Fruit fly (Drosophila melanogaster) whole organism, embryonic: Measurements from ENCODE around the gene ATPsynB.
A peak's percentile ranks its signal among the peaks of the same experiment; 100 is the strongest.

Experiments used
- Antp ChIP-seq: fragments of 200-800 bp; sonication (Bioruptor generic); optimal IDR thresholded peaks from 3 replicates; lab custom pipeline; 2016; ENCODE audit warnings: missing biosample characterization, missing genetic modification characterization
- Atf-2 ChIP-seq: fragments of 200-800 bp; sonication (Bioruptor generic); optimal IDR thresholded peaks from 2 replicates; lab custom pipeline; 2016; ENCODE audit warnings: missing biosample characterization, missing genetic modification characterization
- CG10147 ChIP-seq: fragments of 200-800 bp; sonication (Bioruptor generic); optimal IDR thresholded peaks from 2 replicates; lab custom pipeline; 2019; ENCODE audit warnings: missing biosample characterization, mild to moderate bottlenecking, missing genetic modification characterization, moderate library complexity
- CG14050 ChIP-seq: fragments of 200-800 bp; sonication (Bioruptor generic); IDR thresholded peaks from 3 replicates; pipeline ENCODE4 v1.3.6; 2022; ENCODE audit warnings: missing biosample characterization, missing genetic modification characterization
- CG15011 ChIP-seq: fragments of 200-800 bp; sonication (Bioruptor generic); optimal IDR thresholded peaks from 3 replicates; lab custom pipeline; 2018; ENCODE audit warnings: missing biosample characterization, mild to moderate bottlenecking, missing genetic modification characterization
- CG15269 ChIP-seq: fragments of 200-800 bp; sonication (Bioruptor generic); optimal IDR thresholded peaks from 2 replicates; lab custom pipeline; 2018; ENCODE audit warnings: missing biosample characterization, mild to moderate bottlenecking, missing genetic modification characterization, moderate library complexity
- CG15514 ChIP-seq: fragments of 200-800 bp; sonication (Bioruptor generic); optimal IDR thresholded peaks from 3 replicates; lab custom pipeline; 2017; ENCODE audit warnings: missing biosample characterization, missing genetic modification characterization, mild to moderate bottlenecking, moderate library complexity, missing genetic modification reagents
- CG17359 ChIP-seq: fragments of 200-800 bp; sonication (Bioruptor generic); optimal IDR thresholded peaks from 3 replicates; lab custom pipeline; 2018; ENCODE audit warnings: missing biosample characterization, mild to moderate bottlenecking, missing genetic modification characterization, moderate library complexity
- CG3407 ChIP-seq: fragments of 200-800 bp; sonication (Bioruptor generic); optimal IDR thresholded peaks from 2 replicates; lab custom pipeline; 2018; ENCODE audit warnings: missing biosample characterization, mild to moderate bottlenecking, missing genetic modification characterization
- CG3726 ChIP-seq: fragments of 200-800 bp; sonication (Bioruptor generic); IDR thresholded peaks from 3 replicates; pipeline ENCODE4, ENCODE4 v1.3.6; 2022; ENCODE audit warnings: missing biosample characterization, missing genetic modification characterization
- CG3995 ChIP-seq: fragments of 200-800 bp; sonication (Bioruptor generic); optimal IDR thresholded peaks from 3 replicates; lab custom pipeline; 2016; ENCODE audit warnings: missing biosample characterization, missing genetic modification characterization
- CG4328 ChIP-seq: fragments of 200-800 bp; sonication (Bioruptor generic); optimal IDR thresholded peaks from 3 replicates; lab custom pipeline; 2017; ENCODE audit warnings: missing biosample characterization, missing genetic modification reagents, missing genetic modification characterization
- CG6683 ChIP-seq: fragments of 200-800 bp; sonication (Bioruptor generic); optimal IDR thresholded peaks from 2 replicates; lab custom pipeline; 2017; ENCODE audit warnings: missing biosample characterization, mild to moderate bottlenecking, missing genetic modification characterization, missing genetic modification reagents
- CG6854 ChIP-seq: fragments of 200-800 bp; sonication (Bioruptor generic); optimal IDR thresholded peaks from 3 replicates; lab custom pipeline; 2017; ENCODE audit warnings: missing biosample characterization, mild to moderate bottlenecking, missing genetic modification characterization
- CG7928 ChIP-seq: fragments of 200-800 bp; sonication (Bioruptor generic); optimal IDR thresholded peaks from 2 replicates; lab custom pipeline; 2017; ENCODE audit warnings: missing biosample characterization, mild to moderate bottlenecking, missing genetic modification characterization
- CG7987 ChIP-seq: fragments of 200-800 bp; sonication (Bioruptor generic); optimal IDR thresholded peaks from 2 replicates; lab custom pipeline; 2018; ENCODE audit warnings: missing biosample characterization, mild to moderate bottlenecking, missing genetic modification characterization, moderate library complexity
- CG8765 ChIP-seq: fragments of 200-800 bp; sonication (Bioruptor generic); IDR thresholded peaks from 2 replicates; pipeline ENCODE4 v1.3.6; 2022; ENCODE audit warnings: missing biosample characterization, missing genetic modification characterization
- CG8944 ChIP-seq: fragments of 200-800 bp; sonication (Bioruptor generic); optimal IDR thresholded peaks from 3 replicates; lab custom pipeline; 2016; ENCODE audit warnings: missing biosample characterization, missing genetic modification characterization
- E2f1 ChIP-seq: fragments of 200-800 bp; sonication (Bioruptor generic); IDR thresholded peaks from 2 replicates; pipeline ENCODE4 v1.3.6; 2022; ENCODE audit warnings: missing biosample characterization, missing genetic modification characterization
- Gug ChIP-seq: fragments of 200-800 bp; sonication (Bioruptor generic); IDR thresholded peaks from 4 replicates; pipeline ENCODE4 v1.3.6; 2022; ENCODE audit warnings: missing biosample characterization, missing genetic modification characterization
- H15 ChIP-seq: fragments of 200-800 bp; sonication (Bioruptor generic); IDR thresholded peaks from 3 replicates; pipeline ENCODE4 v1.3.6; 2022; ENCODE audit warnings: missing biosample characterization, missing genetic modification characterization
- HLHmδ ChIP-seq: fragments of 200-800 bp; sonication (Bioruptor generic); optimal IDR thresholded peaks from 2 replicates; lab custom pipeline; 2018; ENCODE audit warnings: missing biosample characterization, mild to moderate bottlenecking, missing genetic modification characterization, moderate library complexity
- Hr39 ChIP-seq: fragments of >200 bp; optimal IDR thresholded peaks from 2 replicates; lab custom pipeline; 2017
- Hsf ChIP-seq: fragments of 200-800 bp; sonication (Bioruptor generic); optimal IDR thresholded peaks from 3 replicates; lab custom pipeline; 2016; ENCODE audit warnings: missing biosample characterization, missing genetic modification characterization
- Lhr ChIP-seq: fragments of 200-800 bp; sonication (Bioruptor generic); optimal IDR thresholded peaks from 3 replicates; lab custom pipeline; 2017; ENCODE audit warnings: mild to moderate bottlenecking, missing biosample characterization, missing genetic modification reagents, missing genetic modification characterization
- Lpt ChIP-seq: fragments of >200 bp; optimal IDR thresholded peaks from 2 replicates; lab custom pipeline; 2018; ENCODE audit warnings: missing biosample characterization, missing genetic modification characterization
- MTF-1 ChIP-seq: fragments of 200-800 bp; sonication (Bioruptor generic); optimal IDR thresholded peaks from 2 replicates; lab custom pipeline; 2018; ENCODE audit warnings: missing biosample characterization, mild to moderate bottlenecking, missing genetic modification characterization, borderline replicate concordance
- Meics ChIP-seq: fragments of 200-800 bp; sonication (Bioruptor generic); optimal IDR thresholded peaks from 2 replicates; lab custom pipeline; 2017; ENCODE audit warnings: missing biosample characterization, mild to moderate bottlenecking, missing genetic modification characterization
- Mrtf ChIP-seq: fragments of 200-800 bp; sonication (Bioruptor generic); IDR thresholded peaks from 3 replicates; pipeline ENCODE4 v1.3.6; 2022; ENCODE audit warnings: missing biosample characterization, missing genetic modification characterization
- NK7.1 ChIP-seq: fragments of 200-800 bp; sonication (Bioruptor generic); optimal IDR thresholded peaks from 3 replicates; lab custom pipeline; 2016; ENCODE audit warnings: missing biosample characterization, missing genetic modification characterization
- Oli ChIP-seq: fragments of 200-800 bp; sonication (Bioruptor generic); optimal IDR thresholded peaks from 2 replicates; lab custom pipeline; 2018; ENCODE audit warnings: missing biosample characterization, mild to moderate bottlenecking, missing genetic modification characterization, moderate library complexity
- Usf ChIP-seq: fragments of 200-800 bp; sonication (Bioruptor generic); optimal IDR thresholded peaks from 2 replicates; lab custom pipeline; 2017; ENCODE audit warnings: missing genotype, missing biosample characterization, missing genetic modification characterization
- ase ChIP-seq: fragments of 200-800 bp; sonication (Bioruptor generic); IDR thresholded peaks from 3 replicates; pipeline ENCODE4 v1.3.6; 2022; ENCODE audit warnings: missing biosample characterization, missing genetic modification characterization
- bab2 ChIP-seq: fragments of 200-800 bp; sonication (Bioruptor generic); optimal IDR thresholded peaks from 2 replicates; lab custom pipeline; 2016; ENCODE audit warnings: missing biosample characterization, missing genetic modification characterization
- dan ChIP-seq: fragments of 200-800 bp; sonication (Bioruptor generic); IDR thresholded peaks from 2 replicates; pipeline ENCODE4 v1.3.6; 2022; ENCODE audit warnings: missing biosample characterization, missing genetic modification characterization
- emc ChIP-seq: fragments of 200-800 bp; sonication (Bioruptor generic); optimal IDR thresholded peaks from 2 replicates; lab custom pipeline; 2016; ENCODE audit warnings: missing biosample characterization, missing genetic modification characterization
- ewg ChIP-seq: fragments of 200-800 bp; sonication (Bioruptor generic); optimal IDR thresholded peaks from 3 replicates; lab custom pipeline; 2017; ENCODE audit warnings: mild to moderate bottlenecking, missing biosample characterization, missing genetic modification reagents, missing genetic modification characterization
- eyg ChIP-seq: fragments of 200-800 bp; sonication (Bioruptor generic); optimal IDR thresholded peaks from 3 replicates; lab custom pipeline; 2016; ENCODE audit warnings: missing biosample characterization, missing genetic modification characterization
- fd64A ChIP-seq: fragments of 200-800 bp; sonication (Bioruptor generic); optimal IDR thresholded peaks from 3 replicates; lab custom pipeline; 2018; ENCODE audit warnings: missing biosample characterization, mild to moderate bottlenecking, missing genetic modification characterization
- fru ChIP-seq: fragments of >200 bp; optimal IDR thresholded peaks from 2 replicates; lab custom pipeline; 2017
- jigr1 ChIP-seq: fragments of 200-800 bp; sonication (Bioruptor generic); IDR thresholded peaks from 3 replicates; pipeline ENCODE4 v1.3.6; 2022; ENCODE audit warnings: missing biosample characterization, missing genetic modification characterization
- jumu ChIP-seq: fragments of 200-800 bp; sonication (Bioruptor generic); optimal IDR thresholded peaks from 3 replicates; lab custom pipeline; 2016; ENCODE audit warnings: missing biosample characterization, missing genetic modification characterization
- otp ChIP-seq: fragments of 200-800 bp; sonication (Bioruptor generic); IDR thresholded peaks from 3 replicates; pipeline ENCODE4, ENCODE4 v1.3.6; 2022; ENCODE audit warnings: missing biosample characterization, missing genetic modification characterization
- pho ChIP-seq: fragments of 200-800 bp; sonication (Bioruptor generic); optimal IDR thresholded peaks from 2 replicates; lab custom pipeline; 2016; ENCODE audit warnings: missing biosample characterization, missing genetic modification characterization
- pita ChIP-seq: fragments of 200-800 bp; sonication (Bioruptor generic); optimal IDR thresholded peaks from 2 replicates; lab custom pipeline; 2017; ENCODE audit warnings: missing biosample characterization, mild to moderate bottlenecking, missing genetic modification characterization
- seq ChIP-seq: fragments of 200-800 bp; sonication (Bioruptor generic); IDR thresholded peaks from 2 replicates; pipeline ENCODE4 v1.3.6; 2022; ENCODE audit warnings: missing biosample characterization, missing genetic modification characterization
- unpg ChIP-seq: fragments of 200-800 bp; sonication (Bioruptor generic); optimal IDR thresholded peaks from 3 replicates; lab custom pipeline; 2018; ENCODE audit warnings: missing biosample characterization, mild to moderate bottlenecking, missing genetic modification characterization, moderate library complexity
- usp ChIP-seq: fragments of >200 bp; optimal IDR thresholded peaks from 2 replicates; lab custom pipeline; 2017; ENCODE audit warnings: missing biosample characterization, missing genetic modification characterization
- wor ChIP-seq: fragments of 200-800 bp; sonication (Bioruptor generic); IDR thresholded peaks from 2 replicates; pipeline ENCODE4 v1.3.6; 2022; ENCODE audit warnings: missing biosample characterization, missing genetic modification characterization
- zfh2 ChIP-seq: fragments of 200-800 bp; sonication (Bioruptor generic); optimal IDR thresholded peaks from 2 replicates; lab custom pipeline; 2016; ENCODE audit warnings: missing biosample characterization, missing genetic modification characterization

The ATPsynB gene

DNA sequence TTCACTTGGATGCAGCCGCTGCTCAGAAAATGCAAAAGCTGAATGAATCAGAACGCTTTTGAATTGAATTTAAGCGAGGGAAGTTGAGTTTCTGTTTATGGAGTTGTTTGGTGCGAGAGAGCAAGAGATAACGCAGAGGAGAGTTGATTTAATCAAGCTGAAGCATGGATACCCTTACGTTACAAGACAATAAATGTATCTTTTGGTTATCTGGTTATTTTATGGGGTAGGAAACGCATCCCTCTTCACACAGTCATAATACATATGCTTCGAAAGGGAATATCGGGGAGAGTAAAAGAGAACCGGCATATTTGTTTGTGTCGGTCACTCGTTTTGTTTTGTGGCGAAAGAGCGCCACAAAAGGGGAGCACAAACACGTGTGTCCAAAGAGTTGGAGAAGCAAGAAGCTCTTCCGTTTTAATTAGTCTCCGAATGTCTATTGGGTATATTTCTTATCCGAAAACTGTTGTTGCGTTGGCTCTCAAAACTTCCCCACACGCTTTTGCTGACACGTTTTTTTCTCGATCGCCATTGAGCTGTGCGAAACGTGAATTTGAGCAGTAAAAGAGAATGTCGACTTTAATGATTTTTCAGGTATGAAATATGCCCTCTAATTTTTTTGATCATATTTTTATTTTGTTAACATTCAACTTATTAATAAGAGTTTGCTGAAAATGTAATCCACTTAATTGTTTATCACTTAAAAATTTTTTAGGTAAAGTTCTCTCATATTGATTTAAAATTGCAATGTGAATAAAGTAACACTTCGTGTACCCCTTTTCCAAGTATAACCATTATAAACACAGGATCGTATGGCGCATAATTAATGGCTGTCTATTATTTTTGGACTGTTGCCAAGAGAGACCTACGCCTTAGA lies 32.9 kb upstream of the ATPsynB start, which contains the start of gene Prps:
Prps (minus strand) TSS at position 51 of the 877 bp plus-strand sequence.
- no peak for TF ChIP-seq Hr39 (lab: Kevin White, UChicago)
- TF ChIP-seq Lpt (GFP tag; lab: Kevin White, UChicago) = no peak
- TF ChIP-seq ase = peak; percentile 70; the same call in 2 of the 3 replicates
- TF ChIP-seq CG10147 (GFP tag; lab: Kevin White, UChicago) = peak; percentile 30
- TF ChIP-seq CG15011 = peak; percentile 22
- TF ChIP-seq unpg = peak; percentile 80
- peak; percentile 82 for TF ChIP-seq CG17359 (tag; lab: Kevin White, UChicago)
- TF ChIP-seq CG8944 (GFP tag; lab: Kevin White, UChicago) = peak; percentile 47
- peak; percentile 67 for TF ChIP-seq NK7.1 (GFP tag; lab: Kevin White, UChicago)
- peak; percentile 88 for TF ChIP-seq Antp
- TF ChIP-seq CG3407 (GFP tag; lab: Kevin White, UChicago) = no peak
- peak; percentile 60 for TF ChIP-seq bab2 (GFP tag; lab: Kevin White, UChicago)
- TF ChIP-seq seq (GFP tag; lab: Robert Waterston, UW) = peak; percentile 63; the same call in 1 of the 2 replicates
- peak; percentile 78 for TF ChIP-seq Gug (GFP tag; lab: Robert Waterston, UW)
- TF ChIP-seq Mrtf (GFP tag; lab: Robert Waterston, UW) = peak; percentile 78; the same call in 2 of the 3 replicates
- no peak for TF ChIP-seq pita (GFP tag; lab: Kevin White, UChicago)
- TF ChIP-seq otp (GFP tag; lab: Robert Waterston, UW) = peak; percentile 72; the same call in 2 of the 3 replicates
- TF ChIP-seq CG4328 (GFP tag; lab: Kevin White, UChicago) = peak; percentile 51
- TF ChIP-seq Usf (GFP tag; lab: Kevin White, UChicago) = no peak
- peak; percentile 33 for TF ChIP-seq emc (GFP tag; lab: Kevin White, UChicago)
- peak; percentile 71 for TF ChIP-seq CG14050 (GFP tag; lab: Robert Waterston, UW)
- peak; percentile 77 for TF ChIP-seq CG15269 (tag; lab: Kevin White, UChicago)
- no peak for TF ChIP-seq dan (GFP tag; lab: Robert Waterston, UW)
- TF ChIP-seq CG15514 (GFP tag; lab: Kevin White, UChicago) = peak; percentile 74
- TF ChIP-seq Lhr (GFP tag; lab: Kevin White, UChicago) = no peak
- peak; percentile 20 for TF ChIP-seq eyg (GFP tag; lab: Kevin White, UChicago)
- TF ChIP-seq CG3995 (GFP tag; lab: Kevin White, UChicago) = no peak
- TF ChIP-seq CG3726 (GFP tag; lab: Robert Waterston, UW) = 0 out of 3 replicates have a peak, but pooled peaks have one; percentile 52
- TF ChIP-seq usp (GFP tag; lab: Kevin White, UChicago) = no peak
- peak; percentile 58; the same call in 1 of the 2 replicates for TF ChIP-seq CG8765 (GFP tag; lab: Robert Waterston, UW)
- TF ChIP-seq wor (GFP tag; lab: Robert Waterston, UW) = no peak
- no peak for TF ChIP-seq fru (lab: Kevin White, UChicago)
- TF ChIP-seq CG7928 (GFP tag; lab: Kevin White, UChicago) = no peak
- peak; percentile 51 for TF ChIP-seq zfh2
- peak; percentile 49 for TF ChIP-seq CG6683
- peak; percentile 67 for TF ChIP-seq CG7987 (GFP tag; lab: Kevin White, UChicago)
- TF ChIP-seq Hsf (GFP tag; lab: Kevin White, UChicago) = peak; percentile 59
- TF ChIP-seq ewg = peak; percentile 52
- TF ChIP-seq CG6854 (GFP tag; lab: Kevin White, UChicago) = peak; percentile 84
- TF ChIP-seq fd64A (GFP tag; lab: Kevin White, UChicago) = peak; percentile 40
- peak; percentile 82 for TF ChIP-seq jumu (GFP tag; lab: Kevin White, UChicago)
- TF ChIP-seq Meics (GFP tag; lab: Kevin White, UChicago) = peak; percentile 85
- TF ChIP-seq MTF-1 = peak; percentile 60
- peak; percentile 81; the same call in 2 of the 3 replicates for TF ChIP-seq H15
- TF ChIP-seq jigr1 (GFP tag; lab: Robert Waterston, UW) = no peak
- TF ChIP-seq Atf-2 (GFP tag; lab: Kevin White, UChicago) = peak; percentile 67
- peak; percentile 53 for TF ChIP-seq pho (GFP tag; lab: Kevin White, UChicago)
- peak; percentile 30 for TF ChIP-seq Oli (tag; lab: Kevin White, UChicago)
- no peak for TF ChIP-seq HLHmδ
- peak; percentile 81 for TF ChIP-seq E2f1 (GFP tag; lab: Robert Waterston, UW)
